Worm (Caenorhabditis elegans) whole organism, mixed stage, embryonic: ENCODE results near the gene F35D11.1.

ENCODE experiments used
- ceh-43 ChIP-seq: fragments of 200-800 bp; sonication (Bioruptor generic); optimal IDR thresholded peaks from 2 replicates; lab custom pipeline; 2018; ENCODE audit warnings: mild to moderate bottlenecking, missing genetic modification characterization, moderate library complexity, missing compliant biosample characterization
- ceh-83 ChIP-seq: fragments of 200-800 bp; sonication (Bioruptor generic); optimal IDR thresholded peaks from 2 replicates; lab custom pipeline; 2018; ENCODE audit warnings: mild to moderate bottlenecking, missing genetic modification characterization, missing compliant biosample characterization
- ces-1 ChIP-seq: fragments of 150-350 bp; optimal IDR thresholded peaks from 2 replicates; lab custom pipeline; 2014; ENCODE audit warnings: missing biosample characterization, missing genetic modification reagents, missing genetic modification characterization
- drap-1 ChIP-seq: fragments of 200-800 bp; sonication (Bioruptor generic); optimal IDR thresholded peaks from 3 replicates; lab custom pipeline; 2018; ENCODE audit warnings: mild to moderate bottlenecking, missing genetic modification characterization, missing compliant biosample characterization
- elt-1 ChIP-seq: sonication (generic microtip); optimal IDR thresholded peaks from 2 replicates; lab custom pipeline; 2017; ENCODE audit warnings: missing genetic modification characterization, mild to moderate bottlenecking, missing compliant biosample characterization, antibody characterized with exemption, moderate library complexity, borderline replicate concordance; ENCODE audit not compliant: insufficient read depth
- elt-3 ChIP-seq: fragments of 150-350 bp; optimal IDR thresholded peaks from 2 replicates; lab custom pipeline; 2014; ENCODE audit warnings: missing biosample characterization, missing genetic modification characterization
- flh-1 ChIP-seq: fragments of 200-800 bp; sonication (Bioruptor generic); optimal IDR thresholded peaks from 2 replicates; lab custom pipeline; 2018; ENCODE audit warnings: mild to moderate bottlenecking, missing genetic modification characterization, moderate library complexity, missing compliant biosample characterization
- lin-13 ChIP-seq: fragments of 150-350 bp; optimal IDR thresholded peaks from 2 replicates; lab custom pipeline; 2014; ENCODE audit warnings: missing biosample characterization, missing genetic modification characterization
- lin-32 ChIP-seq: fragments of 200-800 bp; sonication (Bioruptor generic); optimal IDR thresholded peaks from 2 replicates; lab custom pipeline; 2018; ENCODE audit warnings: mild to moderate bottlenecking, missing genetic modification characterization, missing compliant biosample characterization
- nhr-237 ChIP-seq: fragments of 150-350 bp; optimal IDR thresholded peaks from 2 replicates; lab custom pipeline; 2014; ENCODE audit warnings: missing biosample characterization, missing genetic modification characterization
- snpc-4 ChIP-seq: fragments of 150-350 bp; optimal IDR thresholded peaks from 2 replicates; lab custom pipeline; 2014; ENCODE audit warnings: missing biosample characterization, missing genetic modification characterization
- ztf-11 ChIP-seq: fragments of 150-350 bp; optimal IDR thresholded peaks from 2 replicates; lab custom pipeline; 2014; ENCODE audit warnings: missing biosample characterization, missing genetic modification characterization

- TF ChIP-seq ces-1 (no peak), elt-3 (no peak), elt-1 (tag; lab: Kevin White, UChicago) (no peak), nhr-237 (tag; lab: Kevin White, UChicago) (no peak), ceh-83 (GFP tag; lab: Kevin White, UChicago) (no peak), lin-32 (GFP tag; lab: Kevin White, UChicago) (no peak), drap-1 (GFP tag; lab: Kevin White, UChicago) (no peak), snpc-4 (tag; lab: Kevin White, UChicago) (no peak), ztf-11 (tag; lab: Kevin White, UChicago) (no peak), lin-13 (tag; lab: Kevin White, UChicago) (no peak), flh-1 (GFP tag; lab: Kevin White, UChicago) (no peak), ceh-43 (no peak)
Measured at ce11 chrII:4590660-4591059, 36.0 kb upstream of the F35D11.1 start.
